Fruit fly (Drosophila melanogaster) whole organism, adult: ENCODE results near the gene Galphai.

ENCODE experiments used
- CG7101 ChIP-seq: fragments of 200-800 bp; sonication (Bioruptor generic); optimal IDR thresholded peaks from 2 replicates; lab custom pipeline; 2018; ENCODE audit warnings: missing biosample characterization, mild to moderate bottlenecking, missing genetic modification characterization, moderate library complexity
- Clk ChIP-seq: fragments of 200-800 bp; sonication (Bioruptor generic); optimal IDR thresholded peaks from 2 replicates; lab custom pipeline; 2017; ENCODE audit warnings: missing biosample characterization, missing genetic modification characterization
- Crg-1 ChIP-seq: fragments of 200-800 bp; sonication (Bioruptor generic); optimal IDR thresholded peaks from 2 replicates; lab custom pipeline; 2016; ENCODE audit warnings: missing biosample characterization, missing genetic modification characterization

dm6 chr3L:7026694-7027093 lies 46.9 kb upstream of the Galphai start, which contains the start of gene CG17744:
- TF ChIP-seq CG7101 (tag; lab: Kevin White, UChicago) (no peak), Clk (GFP tag; lab: Kevin White, UChicago) (no peak), Crg-1 (GFP tag; lab: Kevin White, UChicago) (no peak)
